Worm (Caenorhabditis elegans): ENCODE measurements around the gene arrd-8.

DNA sequence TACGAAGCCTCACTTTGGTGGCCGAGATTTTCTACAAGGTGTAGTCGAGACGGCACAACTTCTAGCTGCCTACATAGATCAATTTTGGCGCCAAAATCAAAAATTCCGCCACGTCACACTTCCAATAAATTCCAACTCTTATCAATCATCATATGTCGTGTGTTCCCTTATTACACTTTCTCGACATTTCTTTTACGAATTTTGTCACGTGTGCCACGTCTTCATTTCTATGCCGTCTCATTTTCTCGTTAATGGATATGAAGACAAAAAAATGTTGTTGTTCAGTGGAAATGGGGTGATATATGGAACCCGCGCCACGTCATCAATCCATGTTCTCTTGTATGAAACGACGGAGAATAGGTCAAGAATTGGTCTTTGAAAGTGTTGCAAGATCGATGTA is 13.3 kb upstream of the arrd-8 start:
- no peak for TF ChIP-seq W03F9.2 (tag; optimal IDR thresholded peaks at IDR 0.05)
- no peak for TF ChIP-seq him-1 (tag; optimal IDR thresholded peaks at IDR 0.05)

All from whole organism, L4/young adult.